Worm (Caenorhabditis elegans) whole organism, young adult: ENCODE results near the gene mif-1.
A peak's percentile ranks its signal among the peaks of the same experiment; 100 is the strongest.

Experiments
- C06A6.2 ChIP-seq: fragments of 200-800 bp; sonication (Bioruptor generic); conservative IDR thresholded peaks from 2 replicates; pipeline ENCODE4 v1.3.6; 2022; ENCODE audit warnings: missing genetic modification characterization, missing compliant biosample characterization
- C17E4.6 ChIP-seq: fragments of 200-800 bp; sonication (Bioruptor generic); IDR thresholded peaks from 2 replicates; pipeline ENCODE4 v1.3.6; 2022; ENCODE audit warnings: missing genetic modification reagents, missing genetic modification characterization, missing compliant biosample characterization
- D2030.7 ChIP-seq: fragments of 200-800 bp; sonication (Bioruptor generic); IDR thresholded peaks from 2 replicates; pipeline ENCODE4 v1.3.6; 2022; ENCODE audit warnings: missing genetic modification reagents, missing genetic modification characterization, missing compliant biosample characterization
- F22D6.2 ChIP-seq: sonication (generic microtip); optimal IDR thresholded peaks from 2 replicates; lab custom pipeline; 2016; ENCODE audit warnings: mild to moderate bottlenecking, missing genetic modification characterization, missing compliant biosample characterization
- F23B12.7 ChIP-seq: sonication (generic microtip); optimal IDR thresholded peaks from 2 replicates; lab custom pipeline; 2017; ENCODE audit warnings: missing genetic modification characterization, mild to moderate bottlenecking, missing compliant biosample characterization, antibody characterized with exemption, moderate library complexity; ENCODE audit not compliant: insufficient read depth
- F37B4.10 ChIP-seq: fragments of 200-800 bp; sonication (Bioruptor generic); IDR thresholded peaks from 2 replicates; pipeline ENCODE4 v1.3.6; 2022; ENCODE audit warnings: missing genetic modification characterization, missing compliant biosample characterization
- F52B5.7 ChIP-seq: sonication (generic microtip); optimal IDR thresholded peaks from 2 replicates; lab custom pipeline; 2016; ENCODE audit warnings: mild to moderate bottlenecking, missing genetic modification characterization, missing compliant biosample characterization
- F55B11.4 ChIP-seq: sonication (generic microtip); optimal IDR thresholded peaks from 2 replicates; lab custom pipeline; 2016; ENCODE audit warnings: missing compliant biosample characterization, missing genetic modification characterization, borderline replicate concordance; ENCODE audit not compliant: insufficient read depth
- F57C9.4 ChIP-seq: sonication (generic microtip); optimal IDR thresholded peaks from 2 replicates; lab custom pipeline; 2017; ENCODE audit warnings: mild to moderate bottlenecking, missing genetic modification characterization, missing compliant biosample characterization
- K11D2.4 ChIP-seq: fragments of 200-800 bp; sonication (Bioruptor generic); IDR thresholded peaks from 2 replicates; pipeline ENCODE4 v1.3.6; 2022; ENCODE audit warnings: missing genetic modification reagents, missing genetic modification characterization, missing compliant biosample characterization
- T26A5.8 ChIP-seq: sonication (generic microtip); optimal IDR thresholded peaks from 2 replicates; lab custom pipeline; 2016; ENCODE audit warnings: missing genetic modification characterization, missing compliant biosample characterization
- Y53F4B.3 ChIP-seq: fragments of 200-800 bp; sonication (Bioruptor generic); IDR thresholded peaks from 2 replicates; pipeline ENCODE4 v1.3.6; 2022; ENCODE audit warnings: missing genetic modification reagents, missing genetic modification characterization, missing compliant biosample characterization
- Y67H2A.10 ChIP-seq: fragments of 200-800 bp; sonication (Bioruptor generic); conservative IDR thresholded peaks from 2 replicates; pipeline ENCODE4 v1.3.6; 2022; ENCODE audit warnings: missing genetic modification reagents, missing genetic modification characterization, missing compliant biosample characterization
- ama-1 ChIP-seq, 3 experiments: fragments of 150-350 bp in 1 of 3; sonication (generic microtip) in 2 of 3; optimal IDR thresholded peaks; 2 replicates each; lab custom pipeline; 2014 to 2018; ENCODE audit warnings: missing biosample characterization in 2 of 3, missing genetic modification characterization in 2 of 3, missing genetic modification reagents in 2 of 3
- attf-3 ChIP-seq: fragments of 200-800 bp; sonication (Bioruptor generic); conservative IDR thresholded peaks from 2 replicates; pipeline ENCODE4 v1.3.6; 2022; ENCODE audit warnings: missing genetic modification reagents, missing genetic modification characterization, missing compliant biosample characterization
- attf-5 ChIP-seq: fragments of 200-800 bp; sonication (Bioruptor generic); optimal IDR thresholded peaks from 2 replicates; lab custom pipeline; 2018; ENCODE audit warnings: mild to moderate bottlenecking, missing genetic modification characterization, missing compliant biosample characterization
- bed-1 ChIP-seq: fragments of 200-800 bp; sonication (Bioruptor generic); IDR thresholded peaks from 2 replicates; pipeline ENCODE4 v1.3.6; 2022; ENCODE audit warnings: missing genetic modification reagents, missing genetic modification characterization, missing compliant biosample characterization
- bed-2 ChIP-seq: fragments of 200-800 bp; sonication (Bioruptor generic); IDR thresholded peaks from 2 replicates; pipeline ENCODE4 v1.3.6; 2022; ENCODE audit warnings: missing genetic modification reagents, missing genetic modification characterization, missing compliant biosample characterization
- cebp-2 ChIP-seq: fragments of 200-800 bp; sonication (Bioruptor generic); IDR thresholded peaks from 2 replicates; pipeline ENCODE4 v1.3.6; 2022; ENCODE audit warnings: missing genetic modification characterization, missing compliant biosample characterization
- ceh-27 ChIP-seq: fragments of 200-800 bp; sonication (Bioruptor generic); optimal IDR thresholded peaks from 2 replicates; lab custom pipeline; 2018; ENCODE audit warnings: mild to moderate bottlenecking, missing genetic modification characterization, moderate library complexity, missing compliant biosample characterization
- ceh-40 ChIP-seq: fragments of 200-800 bp; sonication (Bioruptor generic); IDR thresholded peaks from 2 replicates; pipeline ENCODE4 v1.3.6; 2022; ENCODE audit warnings: missing genetic modification characterization, missing compliant biosample characterization
- ceh-79 ChIP-seq: sonication (generic microtip); optimal IDR thresholded peaks from 2 replicates; lab custom pipeline; 2017; ENCODE audit warnings: mild to moderate bottlenecking, missing genetic modification characterization, missing compliant biosample characterization
- chd-7 ChIP-seq: sonication (generic microtip); optimal IDR thresholded peaks from 2 replicates; lab custom pipeline; 2016; ENCODE audit warnings: mild to moderate bottlenecking, missing genetic modification characterization, moderate library complexity, missing compliant biosample characterization
- die-1 ChIP-seq: sonication (generic microtip); optimal IDR thresholded peaks from 2 replicates; lab custom pipeline; 2016; ENCODE audit warnings: missing genotype, mild to moderate bottlenecking, missing genetic modification characterization, missing compliant biosample characterization
- dox-1 ChIP-seq: fragments of 200-800 bp; sonication (Bioruptor generic); IDR thresholded peaks from 2 replicates; pipeline ENCODE4 v1.3.6; 2022; ENCODE audit warnings: missing genetic modification reagents, missing genetic modification characterization, missing compliant biosample characterization
- dpl-1 ChIP-seq: fragments of 150-350 bp; optimal IDR thresholded peaks from 2 replicates; lab custom pipeline; 2014; ENCODE audit warnings: missing biosample characterization, missing genetic modification reagents, missing genetic modification characterization
- efl-1 ChIP-seq: fragments of 150-350 bp; optimal IDR thresholded peaks from 2 replicates; lab custom pipeline; 2014; ENCODE audit warnings: missing biosample characterization, missing genetic modification reagents, missing genetic modification characterization
- fkh-3 ChIP-seq: sonication (generic microtip); optimal IDR thresholded peaks from 2 replicates; lab custom pipeline; 2016; ENCODE audit warnings: mild to moderate bottlenecking, missing genetic modification characterization, missing compliant biosample characterization
- hlh-12 ChIP-seq: sonication (generic microtip); optimal IDR thresholded peaks from 2 replicates; lab custom pipeline; 2016; ENCODE audit warnings: missing genetic modification characterization, missing compliant biosample characterization
- hlh-26 ChIP-seq: fragments of 200-800 bp; sonication (Bioruptor generic); conservative IDR thresholded peaks from 2 replicates; pipeline ENCODE4 v1.3.6; 2022; ENCODE audit warnings: missing genetic modification reagents, missing genetic modification characterization, missing compliant biosample characterization
- let-526 ChIP-seq: fragments of 200-800 bp; sonication (Bioruptor generic); IDR thresholded peaks from 2 replicates; pipeline ENCODE4 v1.3.6; 2022; ENCODE audit warnings: missing genetic modification reagents, missing genetic modification characterization, missing compliant biosample characterization
- lin-26 ChIP-seq: fragments of 200-800 bp; sonication (Bioruptor generic); IDR thresholded peaks from 2 replicates; pipeline ENCODE4 v1.3.6; 2022; ENCODE audit warnings: missing genetic modification reagents, missing genetic modification characterization, missing compliant biosample characterization
- lin-35 ChIP-seq, 3 experiments: fragments of 150-350 bp in 2 of 3; sonication (generic microtip) in 1 of 3; optimal IDR thresholded peaks; 2 replicates each; lab custom pipeline; 2014 to 2018; ENCODE audit warnings: missing biosample characterization in 3 of 3, missing genetic modification characterization in 3 of 3, missing genetic modification reagents in 3 of 3
- lsy-27 ChIP-seq: sonication (generic microtip); optimal IDR thresholded peaks from 2 replicates; lab custom pipeline; 2017; ENCODE audit warnings: missing genetic modification characterization, mild to moderate bottlenecking, missing compliant biosample characterization, antibody characterized with exemption, missing genotype, borderline replicate concordance; ENCODE audit not compliant: insufficient read depth
- madf-10 ChIP-seq: sonication (generic microtip); optimal IDR thresholded peaks from 2 replicates; lab custom pipeline; 2016; ENCODE audit warnings: mild to moderate bottlenecking, missing genetic modification characterization, missing compliant biosample characterization
- madf-6 ChIP-seq: fragments of 200-800 bp; sonication (Bioruptor generic); IDR thresholded peaks from 2 replicates; pipeline ENCODE4 v1.3.6; 2022; ENCODE audit warnings: missing genetic modification reagents, missing genetic modification characterization, missing compliant biosample characterization
- mxl-1 ChIP-seq: sonication (generic microtip); optimal IDR thresholded peaks from 2 replicates; lab custom pipeline; 2016; ENCODE audit warnings: missing genetic modification characterization, missing compliant biosample characterization
- nfya-1 ChIP-seq: sonication (generic microtip); optimal IDR thresholded peaks from 2 replicates; lab custom pipeline; 2017; ENCODE audit warnings: antibody characterized with exemption, missing compliant biosample characterization, missing genetic modification characterization, borderline replicate concordance; ENCODE audit not compliant: insufficient read depth
- nfyb-1 ChIP-seq: fragments of 200-800 bp; sonication (Bioruptor generic); IDR thresholded peaks from 2 replicates; pipeline ENCODE4 v1.3.6; 2022; ENCODE audit warnings: missing genetic modification reagents, missing genetic modification characterization, missing compliant biosample characterization
- nhr-27 ChIP-seq: fragments of 200-800 bp; sonication (Bioruptor generic); optimal IDR thresholded peaks from 2 replicates; lab custom pipeline; 2018; ENCODE audit warnings: mild to moderate bottlenecking, missing genetic modification characterization, moderate library complexity, missing compliant biosample characterization
- nhr-80 ChIP-seq: sonication (generic microtip); optimal IDR thresholded peaks from 2 replicates; lab custom pipeline; 2016; ENCODE audit warnings: missing genetic modification characterization, missing compliant biosample characterization
- nhr-90 ChIP-seq: sonication (generic microtip); optimal IDR thresholded peaks from 2 replicates; lab custom pipeline; 2016; ENCODE audit warnings: missing genotype, mild to moderate bottlenecking, missing genetic modification characterization, missing compliant biosample characterization
- rec-8 ChIP-seq, 2 experiments: sonication (generic microtip); optimal IDR thresholded peaks; 2 replicates each; lab custom pipeline; 2016; ENCODE audit warnings: mild to moderate bottlenecking in 2 of 2, missing genetic modification characterization in 2 of 2, missing genetic modification reagents in 2 of 2, missing genotype in 2 of 2, missing biosample characterization in 1 of 2, missing compliant biosample characterization in 1 of 2, moderate library complexity in 1 of 2
- rpc-1 ChIP-seq, 2 experiments: fragments of 150-350 bp in 1 of 2; sonication (generic microtip) in 1 of 2; optimal IDR thresholded peaks; 2 replicates each; lab custom pipeline; 2014 to 2018; ENCODE audit warnings: missing biosample characterization in 1 of 2, missing genetic modification characterization in 1 of 2, missing genetic modification reagents in 1 of 2, missing genotype in 1 of 2
- tlf-1 ChIP-seq: fragments of 200-800 bp; sonication (Bioruptor generic); optimal IDR thresholded peaks from 2 replicates; lab custom pipeline; 2018; ENCODE audit warnings: mild to moderate bottlenecking, missing genetic modification characterization, missing compliant biosample characterization
- unc-62 ChIP-seq: fragments of 150-350 bp; optimal IDR thresholded peaks from 2 replicates; lab custom pipeline; 2014; ENCODE audit warnings: missing biosample characterization, missing genetic modification reagents, missing genetic modification characterization
- ztf-28 ChIP-seq: fragments of 200-800 bp; sonication (Bioruptor generic); IDR thresholded peaks from 2 replicates; pipeline ENCODE4 v1.3.6; 2022; ENCODE audit warnings: missing genetic modification reagents, missing genetic modification characterization, missing compliant biosample characterization
- ztf-3 ChIP-seq: fragments of 200-800 bp; sonication (Bioruptor generic); optimal IDR thresholded peaks from 2 replicates; lab custom pipeline; 2018; ENCODE audit warnings: mild to moderate bottlenecking, missing genetic modification characterization, missing compliant biosample characterization

Gene mif-1

ce11 chrIII:11869231-11869912 lies 21.4 kb downstream of the mif-1 start, which contains the start of gene taf-12 (continued):
- TF ChIP-seq F37B4.10 (GFP tag; lab: Robert Waterston, UW), result no peak
- no peak for TF ChIP-seq lsy-27 (tag; lab: Kevin White, UChicago)
- no peak for TF ChIP-seq madf-10 (tag; lab: Kevin White, UChicago)
- TF ChIP-seq K11D2.4 (GFP tag; lab: Robert Waterston, UW), result no peak
- TF ChIP-seq bed-2 (GFP tag; lab: Robert Waterston, UW), result no peak
- TF ChIP-seq nfyb-1 (GFP tag; lab: Robert Waterston, UW), result no peak
- TF ChIP-seq lin-35 (GFP tag; optimal IDR thresholded peaks at IDR 0.05; lab: Kevin White, UChicago), result peak in 1 of 3 experiments; percentile 14
- no peak for TF ChIP-seq F52B5.7
- no peak for TF ChIP-seq die-1
- TF ChIP-seq mxl-1, result no peak
- TF ChIP-seq Y53F4B.3, result no peak
- TF ChIP-seq madf-6 (GFP tag; lab: Robert Waterston, UW), result peak; percentile 97
- no peak for TF ChIP-seq nhr-80
- TF ChIP-seq ama-1 (optimal IDR thresholded peaks at IDR 0.05; lab: Kevin White, UChicago), result no peak
- no peak for TF ChIP-seq ama-1 (GFP tag; optimal IDR thresholded peaks at IDR 0.05; lab: Kevin White, UChicago)
- TF ChIP-seq unc-62 (GFP tag; lab: Kevin White, UChicago), result no peak
- TF ChIP-seq F23B12.7 (tag; lab: Kevin White, UChicago), result no peak
- no peak for TF ChIP-seq ceh-79
- no peak for TF ChIP-seq F57C9.4 (tag; lab: Kevin White, UChicago)
- TF ChIP-seq hlh-26 (GFP tag; lab: Robert Waterston, UW), result no peak
- no peak for TF ChIP-seq nfya-1
- no peak for TF ChIP-seq C17E4.6 (GFP tag; lab: Robert Waterston, UW)
- TF ChIP-seq T26A5.8, result no peak
- no peak for TF ChIP-seq lin-26 (GFP tag; lab: Robert Waterston, UW)
- TF ChIP-seq dox-1 (GFP tag; lab: Robert Waterston, UW), result no peak
- peak; percentile 71 for TF ChIP-seq tlf-1 (GFP tag; lab: Kevin White, UChicago)
- TF ChIP-seq ceh-40, result no peak
- no peak for TF ChIP-seq ceh-27
- no peak for TF ChIP-seq hlh-12 (tag; lab: Kevin White, UChicago)
- no peak for TF ChIP-seq C06A6.2 (GFP tag; lab: Robert Waterston, UW)
- TF ChIP-seq ztf-28 (GFP tag; lab: Robert Waterston, UW), result no peak
- TF ChIP-seq fkh-3 (tag; lab: Kevin White, UChicago), result no peak
- no peak for TF ChIP-seq rec-8 (tag; optimal IDR thresholded peaks at IDR 0.05; lab: Kevin White, UChicago)
- no peak for TF ChIP-seq rpc-1 (optimal IDR thresholded peaks at IDR 0.05; lab: Kevin White, UChicago)
- TF ChIP-seq rpc-1 (tag; optimal IDR thresholded peaks at IDR 0.05; lab: Kevin White, UChicago), result no peak
- TF ChIP-seq cebp-2 (GFP tag; lab: Robert Waterston, UW), result no peak
- TF ChIP-seq attf-5 (GFP tag; lab: Kevin White, UChicago), result no peak
- peak; percentile 57; the same call in 1 of the 2 replicates for TF ChIP-seq D2030.7 (GFP tag; lab: Robert Waterston, UW)
- no peak for TF ChIP-seq F22D6.2
- no peak for TF ChIP-seq Y67H2A.10 (GFP tag; lab: Robert Waterston, UW)
- TF ChIP-seq let-526 (GFP tag; lab: Robert Waterston, UW), result no peak
- no peak for TF ChIP-seq ztf-3 (GFP tag; lab: Kevin White, UChicago)
- peak; percentile 13 for TF ChIP-seq dpl-1 (GFP tag; lab: Kevin White, UChicago)
- no peak for TF ChIP-seq nhr-27 (tag; lab: Kevin White, UChicago)
- peak; percentile 36 for TF ChIP-seq efl-1 (GFP tag; lab: Kevin White, UChicago)
- no peak for TF ChIP-seq nhr-90 (tag; lab: Kevin White, UChicago)
- TF ChIP-seq F55B11.4, result no peak
- no peak for TF ChIP-seq bed-1 (GFP tag; lab: Robert Waterston, UW)
- TF ChIP-seq chd-7, result no peak
- no peak for TF ChIP-seq attf-3 (GFP tag; lab: Robert Waterston, UW)
